Worm (Caenorhabditis elegans) whole organism, mixed stage, embryonic: ENCODE results near the gene C12D8.21.
A peak's percentile ranks its signal among the peaks of the same experiment; 100 is the strongest.

Experiments
- ceh-39 ChIP-seq: fragments of 150-350 bp; optimal IDR thresholded peaks from 2 replicates; lab custom pipeline; 2014; ENCODE audit warnings: missing biosample characterization, missing genetic modification characterization
- ceh-83 ChIP-seq: fragments of 200-800 bp; sonication (Bioruptor generic); optimal IDR thresholded peaks from 2 replicates; lab custom pipeline; 2018; ENCODE audit warnings: mild to moderate bottlenecking, missing genetic modification characterization, missing compliant biosample characterization
- ces-1 ChIP-seq: fragments of 150-350 bp; optimal IDR thresholded peaks from 2 replicates; lab custom pipeline; 2014; ENCODE audit warnings: missing biosample characterization, missing genetic modification reagents, missing genetic modification characterization
- drap-1 ChIP-seq: fragments of 200-800 bp; sonication (Bioruptor generic); optimal IDR thresholded peaks from 3 replicates; lab custom pipeline; 2018; ENCODE audit warnings: mild to moderate bottlenecking, missing genetic modification characterization, missing compliant biosample characterization
- flh-1 ChIP-seq: fragments of 200-800 bp; sonication (Bioruptor generic); optimal IDR thresholded peaks from 2 replicates; lab custom pipeline; 2018; ENCODE audit warnings: mild to moderate bottlenecking, missing genetic modification characterization, moderate library complexity, missing compliant biosample characterization
- ham-2 ChIP-seq: fragments of 200-800 bp; sonication (Bioruptor generic); optimal IDR thresholded peaks from 2 replicates; lab custom pipeline; 2018; ENCODE audit warnings: mild to moderate bottlenecking, missing genetic modification characterization, missing compliant biosample characterization
- lsy-2 ChIP-seq: fragments of 150-350 bp; optimal IDR thresholded peaks from 2 replicates; lab custom pipeline; 2014; ENCODE audit warnings: missing biosample characterization, missing genetic modification characterization
- mep-1 ChIP-seq: fragments of 150-350 bp; optimal IDR thresholded peaks from 2 replicates; lab custom pipeline; 2017; ENCODE audit warnings: missing biosample characterization, missing genetic modification reagents, missing genetic modification characterization, inconsistent platforms
- nhr-12 ChIP-seq: fragments of 150-350 bp; optimal IDR thresholded peaks from 2 replicates; lab custom pipeline; 2014; ENCODE audit warnings: missing biosample characterization, missing genetic modification characterization
- nhr-28 ChIP-seq: fragments of 150-350 bp; optimal IDR thresholded peaks from 2 replicates; lab custom pipeline; 2014; ENCODE audit warnings: missing biosample characterization, missing genetic modification characterization
- pha-4 ChIP-seq: fragments of 150-350 bp; optimal IDR thresholded peaks from 2 replicates; lab custom pipeline; 2018; ENCODE audit warnings: missing biosample characterization, missing genetic modification reagents, missing genetic modification characterization
- unc-120 ChIP-seq: sonication (generic microtip); optimal IDR thresholded peaks from 2 replicates; lab custom pipeline; 2017; ENCODE audit warnings: missing genetic modification characterization, missing compliant biosample characterization; ENCODE audit not compliant: poor library complexity, severe bottlenecking
- unc-62 ChIP-seq: fragments of 150-350 bp; optimal IDR thresholded peaks from 2 replicates; lab custom pipeline; 2014; ENCODE audit warnings: missing biosample characterization, missing genetic modification reagents, missing genetic modification characterization
- ztf-11 ChIP-seq: fragments of 150-350 bp; optimal IDR thresholded peaks from 2 replicates; lab custom pipeline; 2014; ENCODE audit warnings: missing biosample characterization, missing genetic modification characterization

DNA sequence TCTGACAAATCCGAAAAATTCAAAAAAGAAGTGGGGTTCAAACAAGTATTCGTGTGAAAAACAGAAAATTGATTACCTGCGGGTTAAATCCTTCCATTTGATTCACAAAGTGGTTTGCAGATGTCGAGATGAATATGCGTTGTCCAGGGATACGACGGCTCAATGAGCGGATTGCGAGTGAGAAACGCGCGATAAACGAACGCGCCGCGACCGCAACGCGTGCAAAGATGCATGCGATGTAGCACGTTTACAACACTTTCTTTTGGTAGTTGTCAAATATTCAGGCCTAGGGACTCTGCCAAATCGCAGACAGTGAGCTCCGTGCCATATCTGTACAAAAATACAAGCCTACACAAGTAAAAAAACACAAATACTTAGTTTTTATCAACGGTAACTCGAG is 2.3 kb downstream of the C12D8.21 start, which contains the start of gene fubl-1:
- no peak for TF ChIP-seq ceh-39 (tag; lab: Kevin White, UChicago)
- peak; percentile 31 for TF ChIP-seq lsy-2
- no peak for TF ChIP-seq nhr-12 (tag; lab: Kevin White, UChicago)
- TF ChIP-seq drap-1 (GFP tag; lab: Kevin White, UChicago): no peak
- no peak for TF ChIP-seq unc-62
- TF ChIP-seq nhr-28: no peak
- TF ChIP-seq mep-1: peak; percentile 42
- peak; percentile 8 for TF ChIP-seq pha-4 (tag; lab: Kevin White, UChicago)
- no peak for TF ChIP-seq ham-2 (GFP tag; lab: Kevin White, UChicago)
- TF ChIP-seq ceh-83: no peak
- TF ChIP-seq ztf-11 (tag; lab: Kevin White, UChicago): no peak
- peak; percentile 7 for TF ChIP-seq ces-1
- TF ChIP-seq flh-1: no peak
- no peak for TF ChIP-seq unc-120
